Fruit fly (Drosophila melanogaster) whole organism, embryonic: ENCODE results near the gene vnd.
A peak's percentile ranks its signal among the peaks of the same experiment; 100 is the strongest.

ENCODE experiments used
- Atf3 ChIP-seq: fragments of 200-800 bp; sonication (Bioruptor generic); optimal IDR thresholded peaks from 3 replicates; lab custom pipeline; 2016; ENCODE audit warnings: missing biosample characterization, missing genetic modification characterization
- B-H1 ChIP-seq: fragments of 200-800 bp; sonication (Bioruptor generic); IDR thresholded peaks from 3 replicates; pipeline ENCODE4 v1.3.6; 2022; ENCODE audit warnings: missing biosample characterization, missing genetic modification characterization
- Bgb ChIP-seq: fragments of 200-800 bp; sonication (Bioruptor generic); IDR thresholded peaks from 2 replicates; pipeline ENCODE4 v1.3.6; 2022; ENCODE audit warnings: missing biosample characterization, missing genetic modification characterization; ENCODE audit not compliant: partially characterized antibody
- Blimp-1 ChIP-seq: fragments of 200-800 bp; sonication (Bioruptor generic); optimal IDR thresholded peaks from 3 replicates; lab custom pipeline; 2018; ENCODE audit warnings: missing biosample characterization, missing genetic modification characterization, mild to moderate bottlenecking, moderate library complexity, missing genetic modification reagents
- CG10979 ChIP-seq: fragments of 200-800 bp; sonication (Bioruptor generic); optimal IDR thresholded peaks from 2 replicates; lab custom pipeline; 2018; ENCODE audit warnings: missing biosample characterization, mild to moderate bottlenecking, missing genetic modification characterization, moderate library complexity
- CG12219 ChIP-seq: fragments of 200-800 bp; sonication (Bioruptor generic); optimal IDR thresholded peaks from 3 replicates; lab custom pipeline; 2018; ENCODE audit warnings: missing biosample characterization, mild to moderate bottlenecking, missing genetic modification characterization
- CG12942 ChIP-seq: fragments of 200-800 bp; sonication (Bioruptor generic); optimal IDR thresholded peaks from 3 replicates; lab custom pipeline; 2016; ENCODE audit warnings: missing biosample characterization, missing genetic modification characterization
- CG13775 ChIP-seq: fragments of 200-800 bp; sonication (Bioruptor generic); optimal IDR thresholded peaks from 3 replicates; lab custom pipeline; 2017; ENCODE audit warnings: missing biosample characterization, mild to moderate bottlenecking, missing genetic modification characterization
- CG14014 ChIP-seq: fragments of 200-800 bp; sonication (Bioruptor generic); IDR thresholded peaks from 2 replicates; pipeline ENCODE4 v1.3.6; 2022; ENCODE audit warnings: missing biosample characterization, missing genetic modification characterization
- CG15514 ChIP-seq: fragments of 200-800 bp; sonication (Bioruptor generic); optimal IDR thresholded peaks from 3 replicates; lab custom pipeline; 2017; ENCODE audit warnings: missing biosample characterization, missing genetic modification characterization, mild to moderate bottlenecking, moderate library complexity, missing genetic modification reagents
- CG2199 ChIP-seq: fragments of 200-800 bp; sonication (Bioruptor generic); IDR thresholded peaks from 3 replicates; pipeline ENCODE4 v1.3.6; 2022; ENCODE audit warnings: missing biosample characterization, missing genetic modification characterization
- CG2202 ChIP-seq: fragments of 200-800 bp; sonication (Bioruptor generic); optimal IDR thresholded peaks from 2 replicates; lab custom pipeline; 2018; ENCODE audit warnings: missing biosample characterization, mild to moderate bottlenecking, missing genetic modification characterization
- CG2875 ChIP-seq: fragments of 200-800 bp; sonication (Bioruptor generic); optimal IDR thresholded peaks from 2 replicates; lab custom pipeline; 2017; ENCODE audit warnings: missing biosample characterization, mild to moderate bottlenecking, missing genetic modification characterization, missing genetic modification reagents
- CG31224 ChIP-seq: fragments of 200-800 bp; sonication (Bioruptor generic); IDR thresholded peaks from 2 replicates; pipeline ENCODE4 v1.3.6; 2022; ENCODE audit warnings: missing biosample characterization, missing genetic modification characterization
- CG32772 ChIP-seq: fragments of 200-800 bp; sonication (Bioruptor generic); IDR thresholded peaks from 2 replicates; pipeline ENCODE4 v1.3.6; 2022; ENCODE audit warnings: missing biosample characterization, missing genetic modification characterization
- CG34224 ChIP-seq: fragments of 200-800 bp; sonication (Bioruptor generic); IDR thresholded peaks from 3 replicates; pipeline ENCODE4 v1.3.6; 2022; ENCODE audit warnings: missing biosample characterization, missing genetic modification characterization; ENCODE audit not compliant: partially characterized antibody
- CG5245 ChIP-seq: fragments of 200-800 bp; sonication (Bioruptor generic); optimal IDR thresholded peaks from 3 replicates; lab custom pipeline; 2016; ENCODE audit warnings: missing biosample characterization, missing genetic modification characterization
- CG6254 ChIP-seq: fragments of 200-800 bp; sonication (Bioruptor generic); optimal IDR thresholded peaks from 3 replicates; lab custom pipeline; 2017; ENCODE audit warnings: mild to moderate bottlenecking, missing biosample characterization, missing genetic modification reagents, missing genetic modification characterization
- CG6765 ChIP-seq: fragments of 200-800 bp; sonication (Bioruptor generic); optimal IDR thresholded peaks from 3 replicates; lab custom pipeline; 2017; ENCODE audit warnings: missing biosample characterization, mild to moderate bottlenecking, missing genetic modification characterization
- CG6791 ChIP-seq: fragments of 200-800 bp; sonication (Bioruptor generic); IDR thresholded peaks from 3 replicates; pipeline ENCODE4 v1.3.6; 2022; ENCODE audit warnings: missing biosample characterization, missing genetic modification characterization; ENCODE audit not compliant: partially characterized antibody
- CG7271 ChIP-seq: fragments of 200-800 bp; sonication (Bioruptor generic); optimal IDR thresholded peaks from 2 replicates; lab custom pipeline; 2018; ENCODE audit warnings: missing biosample characterization, mild to moderate bottlenecking, missing genetic modification characterization, moderate library complexity
- CG8765 ChIP-seq: fragments of 200-800 bp; sonication (Bioruptor generic); IDR thresholded peaks from 2 replicates; pipeline ENCODE4 v1.3.6; 2022; ENCODE audit warnings: missing biosample characterization, missing genetic modification characterization
- ERR ChIP-seq: fragments of 200-800 bp; sonication (Bioruptor generic); optimal IDR thresholded peaks from 2 replicates; lab custom pipeline; 2016; ENCODE audit warnings: missing biosample characterization, missing genetic modification characterization
- Gug ChIP-seq: fragments of 200-800 bp; sonication (Bioruptor generic); IDR thresholded peaks from 4 replicates; pipeline ENCODE4 v1.3.6; 2022; ENCODE audit warnings: missing biosample characterization, missing genetic modification characterization
- Jarid2 ChIP-seq: fragments of 200-800 bp; sonication (Bioruptor generic); optimal IDR thresholded peaks from 3 replicates; lab custom pipeline; 2017; ENCODE audit warnings: mild to moderate bottlenecking, missing biosample characterization, missing genetic modification reagents, missing genetic modification characterization
- MESR4 ChIP-seq: fragments of 200-800 bp; sonication (Bioruptor generic); optimal IDR thresholded peaks from 2 replicates; lab custom pipeline; 2018; ENCODE audit warnings: missing biosample characterization, mild to moderate bottlenecking, missing genetic modification characterization, moderate library complexity
- NK7.1 ChIP-seq: fragments of 200-800 bp; sonication (Bioruptor generic); optimal IDR thresholded peaks from 3 replicates; lab custom pipeline; 2016; ENCODE audit warnings: missing biosample characterization, missing genetic modification characterization
- Scr ChIP-seq: fragments of 200-800 bp; sonication (Bioruptor generic); IDR thresholded peaks from 2 replicates; pipeline ENCODE4 v1.3.6; 2022; ENCODE audit warnings: missing biosample characterization, missing genetic modification characterization; ENCODE audit not compliant: partially characterized antibody
- Sry-β ChIP-seq: fragments of 200-800 bp; sonication (Bioruptor generic); optimal IDR thresholded peaks from 2 replicates; lab custom pipeline; 2018; ENCODE audit warnings: missing biosample characterization, mild to moderate bottlenecking, missing genetic modification characterization, moderate library complexity
- Ssrp ChIP-seq: fragments of 200-800 bp; sonication (Bioruptor generic); optimal IDR thresholded peaks from 2 replicates; lab custom pipeline; 2018; ENCODE audit warnings: missing biosample characterization, mild to moderate bottlenecking, missing genetic modification characterization, moderate library complexity
- amos ChIP-seq: fragments of 200-800 bp; sonication (Bioruptor generic); IDR thresholded peaks from 2 replicates; pipeline ENCODE4 v1.3.6; 2022; ENCODE audit warnings: missing biosample characterization, missing genetic modification characterization; ENCODE audit not compliant: partially characterized antibody
- ash1 ChIP-seq: fragments of 200-800 bp; sonication (Bioruptor generic); optimal IDR thresholded peaks from 2 replicates; lab custom pipeline; 2018; ENCODE audit warnings: missing biosample characterization, mild to moderate bottlenecking, missing genetic modification characterization
- chm ChIP-seq: fragments of 200-800 bp; sonication (Bioruptor generic); IDR thresholded peaks from 2 replicates; pipeline ENCODE4 v1.3.6; 2022; ENCODE audit warnings: missing biosample characterization, missing genetic modification characterization
- croc ChIP-seq: fragments of 200-800 bp; sonication (Bioruptor generic); conservative IDR thresholded peaks from 3 replicates; pipeline ENCODE4 v1.3.6; 2022; ENCODE audit warnings: missing biosample characterization, missing genetic modification characterization
- emc ChIP-seq: fragments of 200-800 bp; sonication (Bioruptor generic); optimal IDR thresholded peaks from 2 replicates; lab custom pipeline; 2016; ENCODE audit warnings: missing biosample characterization, missing genetic modification characterization
- ewg ChIP-seq: fragments of 200-800 bp; sonication (Bioruptor generic); optimal IDR thresholded peaks from 3 replicates; lab custom pipeline; 2017; ENCODE audit warnings: mild to moderate bottlenecking, missing biosample characterization, missing genetic modification reagents, missing genetic modification characterization
- exex ChIP-seq: fragments of 200-800 bp; sonication (Bioruptor generic); optimal IDR thresholded peaks from 4 replicates; lab custom pipeline; 2018; ENCODE audit warnings: missing biosample characterization, mild to moderate bottlenecking, missing genetic modification characterization, moderate library complexity
- fd102C ChIP-seq: fragments of 200-800 bp; sonication (Bioruptor generic); optimal IDR thresholded peaks from 2 replicates; lab custom pipeline; 2018; ENCODE audit warnings: missing biosample characterization, mild to moderate bottlenecking, missing genetic modification characterization, moderate library complexity
- mam ChIP-seq: fragments of 200-800 bp; sonication (Bioruptor generic); optimal IDR thresholded peaks from 3 replicates; lab custom pipeline; 2016; ENCODE audit warnings: missing biosample characterization, missing genetic modification characterization
- mld ChIP-seq: fragments of 200-800 bp; sonication (Bioruptor generic); IDR thresholded peaks from 3 replicates; pipeline ENCODE4 v1.3.6; 2022; ENCODE audit warnings: missing biosample characterization, missing genetic modification characterization; ENCODE audit not compliant: partially characterized antibody
- nerfin-2 ChIP-seq: fragments of 200-800 bp; sonication (Bioruptor generic); IDR thresholded peaks from 2 replicates; pipeline ENCODE4 v1.3.6; 2022; ENCODE audit warnings: missing biosample characterization, missing genetic modification characterization; ENCODE audit not compliant: partially characterized antibody
- nom ChIP-seq: fragments of 200-800 bp; sonication (Bioruptor generic); optimal IDR thresholded peaks from 2 replicates; lab custom pipeline; 2017; ENCODE audit warnings: missing biosample characterization, missing genetic modification characterization, mild to moderate bottlenecking, moderate library complexity, missing genetic modification reagents
- phol ChIP-seq: fragments of 200-800 bp; sonication (Bioruptor generic); optimal IDR thresholded peaks from 3 replicates; lab custom pipeline; 2018; ENCODE audit warnings: missing biosample characterization, mild to moderate bottlenecking, missing genetic modification characterization, moderate library complexity
- pum ChIP-seq: fragments of 200-800 bp; sonication (Bioruptor generic); optimal IDR thresholded peaks from 2 replicates; lab custom pipeline; 2016; ENCODE audit warnings: missing biosample characterization, missing genetic modification characterization
- row ChIP-seq: fragments of 200-800 bp; sonication (Bioruptor generic); IDR thresholded peaks from 3 replicates; pipeline ENCODE4 v1.3.6; 2022; ENCODE audit warnings: missing biosample characterization, missing genetic modification characterization
- sob ChIP-seq: fragments of 200-800 bp; sonication (Bioruptor generic); IDR thresholded peaks from 2 replicates; pipeline ENCODE4 v1.3.6; 2022; ENCODE audit warnings: missing biosample characterization, missing genetic modification characterization
- sqz ChIP-seq: fragments of 200-800 bp; sonication (Bioruptor generic); optimal IDR thresholded peaks from 3 replicates; lab custom pipeline; 2018; ENCODE audit warnings: missing biosample characterization, mild to moderate bottlenecking, missing genetic modification characterization
- twi ChIP-seq: fragments of 200-800 bp; optimal IDR thresholded peaks from 2 replicates; lab custom pipeline; 2019; ENCODE audit warnings: missing biosample characterization, mild to moderate bottlenecking, missing genetic modification characterization, moderate library complexity
- usp ChIP-seq: fragments of >200 bp; optimal IDR thresholded peaks from 2 replicates; lab custom pipeline; 2017; ENCODE audit warnings: missing biosample characterization, missing genetic modification characterization
- zen2 ChIP-seq: fragments of 200-800 bp; sonication (Bioruptor generic); IDR thresholded peaks from 3 replicates; pipeline ENCODE4 v1.3.6; 2022; ENCODE audit warnings: missing biosample characterization, missing genetic modification characterization; ENCODE audit not compliant: partially characterized antibody

Gene vnd

dm6 chrX:617477-617795 is 35.5 kb downstream of the vnd start (continued):
- TF ChIP-seq zen2 (GFP tag; lab: Robert Waterston, UW), result peak; percentile 71; the same call in 2 of the 3 replicates
- peak; percentile 75 for TF ChIP-seq Scr
- TF ChIP-seq ewg (GFP tag; lab: Kevin White, UChicago), result peak; percentile 57
- peak; percentile 57; the same call in 1 of the 3 replicates for TF ChIP-seq mld (GFP tag; lab: Robert Waterston, UW)
- TF ChIP-seq Atf3 (GFP tag; lab: Kevin White, UChicago), result no peak
- TF ChIP-seq nerfin-2 (GFP tag; lab: Robert Waterston, UW), result peak; percentile 42; the same call in 1 of the 2 replicates
- TF ChIP-seq Jarid2 (GFP tag; lab: Kevin White, UChicago), result no peak
- peak; percentile 26; the same call in 1 of the 3 replicates for TF ChIP-seq CG2199
- peak; percentile 82 for TF ChIP-seq Bgb
- TF ChIP-seq emc (GFP tag; lab: Kevin White, UChicago), result no peak
- peak; percentile 71 for TF ChIP-seq CG34224 (GFP tag; lab: Robert Waterston, UW)
- no peak for TF ChIP-seq mam (GFP tag; lab: Kevin White, UChicago)
- TF ChIP-seq CG6765, result no peak
- no peak for TF ChIP-seq CG6254 (GFP tag; lab: Kevin White, UChicago)
- TF ChIP-seq chm (GFP tag; lab: Robert Waterston, UW), result no peak
- no peak for TF ChIP-seq pum (GFP tag; lab: Kevin White, UChicago)
- TF ChIP-seq CG32772, result no peak
- TF ChIP-seq CG12942 (GFP tag; lab: Kevin White, UChicago), result no peak
- no peak for TF ChIP-seq CG10979 (tag; lab: Kevin White, UChicago)
- TF ChIP-seq Blimp-1 (GFP tag; lab: Kevin White, UChicago), result no peak
- 0 out of 2 replicates have a peak, but pooled peaks have one; percentile 11 for TF ChIP-seq sob (GFP tag; lab: Robert Waterston, UW)
- peak; percentile 35 for TF ChIP-seq MESR4 (GFP tag; lab: Kevin White, UChicago)
- TF ChIP-seq exex (tag; lab: Kevin White, UChicago), result no peak
- TF ChIP-seq CG15514 (GFP tag; lab: Kevin White, UChicago), result peak; percentile 89
- TF ChIP-seq CG31224 (GFP tag; lab: Robert Waterston, UW), result no peak
- no peak for TF ChIP-seq B-H1 (GFP tag; lab: Robert Waterston, UW)
- TF ChIP-seq fd102C (GFP tag; lab: Kevin White, UChicago), result no peak
- TF ChIP-seq croc (GFP tag; lab: Robert Waterston, UW), result no peak
- TF ChIP-seq Gug, result no peak
- peak; percentile 83 for TF ChIP-seq CG6791 (GFP tag; lab: Robert Waterston, UW)
- no peak for TF ChIP-seq Sry-β (GFP tag; lab: Kevin White, UChicago)
- no peak for TF ChIP-seq CG5245 (GFP tag; lab: Kevin White, UChicago)
- TF ChIP-seq CG12219, result no peak
- no peak for TF ChIP-seq phol
- no peak for TF ChIP-seq twi
- TF ChIP-seq ERR (GFP tag; lab: Kevin White, UChicago), result no peak
- TF ChIP-seq CG7271, result no peak
- TF ChIP-seq amos (GFP tag; lab: Robert Waterston, UW), result peak; percentile 87
- TF ChIP-seq CG2875 (GFP tag; lab: Kevin White, UChicago), result no peak
- no peak for TF ChIP-seq NK7.1 (GFP tag; lab: Kevin White, UChicago)
- TF ChIP-seq usp (GFP tag; lab: Kevin White, UChicago), result no peak
- no peak for TF ChIP-seq CG8765
- TF ChIP-seq Ssrp (tag; lab: Kevin White, UChicago), result no peak
- TF ChIP-seq sqz (GFP tag; lab: Kevin White, UChicago), result no peak
- TF ChIP-seq row, result 0 out of 3 replicates have a peak, but pooled peaks have one; percentile 8
- no peak for TF ChIP-seq CG13775 (GFP tag; lab: Kevin White, UChicago)
- no peak for TF ChIP-seq CG2202 (tag; lab: Kevin White, UChicago)
- no peak for TF ChIP-seq nom (GFP tag; lab: Kevin White, UChicago)
- no peak for TF ChIP-seq ash1 (GFP tag; lab: Kevin White, UChicago)
- TF ChIP-seq CG14014 (GFP tag; lab: Robert Waterston, UW), result no peak
